Worm (Caenorhabditis elegans) whole organism, L4 larva: Measurements from ENCODE around the gene Y2H9A.6.

Experiments used
- daf-12 ChIP-seq: fragments of 150-350 bp; optimal IDR thresholded peaks from 2 replicates; lab custom pipeline; 2014; ENCODE audit warnings: missing biosample characterization, missing genetic modification reagents, missing genetic modification characterization
- dmd-9 ChIP-seq: fragments of 200-800 bp; sonication (Bioruptor generic); IDR thresholded peaks from 2 replicates; pipeline ENCODE4 v1.3.6; 2022; ENCODE audit warnings: missing genetic modification reagents, missing genetic modification characterization, missing compliant biosample characterization
- hlh-30 ChIP-seq: sonication (generic microtip); optimal IDR thresholded peaks from 2 replicates; lab custom pipeline; 2017; ENCODE audit warnings: antibody characterized with exemption, mild to moderate bottlenecking, missing genetic modification characterization, missing compliant biosample characterization; ENCODE audit not compliant: insufficient read depth
- lin-15B ChIP-seq: fragments of 150-350 bp; sonication (generic microtip); optimal IDR thresholded peaks from 3 replicates; lab custom pipeline; 2014; ENCODE audit warnings: missing biosample characterization, missing genetic modification characterization
- nhr-237 ChIP-seq: sonication (generic microtip); optimal IDR thresholded peaks from 2 replicates; lab custom pipeline; 2017; ENCODE audit warnings: missing biosample characterization, missing genetic modification characterization
- unc-130 ChIP-seq: sonication (generic microtip); optimal IDR thresholded peaks from 2 replicates; lab custom pipeline; 2016; ENCODE audit warnings: missing genetic modification reagents, missing genetic modification characterization, missing compliant biosample characterization
- vab-7 ChIP-seq: fragments of 200-800 bp; sonication (Bioruptor generic); IDR thresholded peaks from 2 replicates; pipeline ENCODE4 v1.3.6; 2022; ENCODE audit warnings: missing genetic modification reagents, missing genetic modification characterization, missing compliant biosample characterization

ce11 chrV:13459323-13459722 is 15.7 kb downstream of the Y2H9A.6 start, which contains the start of gene bath-39:
- TF ChIP-seq dmd-9 (GFP tag; lab: Robert Waterston, UW), result no peak
- no peak for TF ChIP-seq unc-130
- TF ChIP-seq vab-7 (GFP tag; lab: Robert Waterston, UW), result no peak
- no peak for TF ChIP-seq lin-15B (tag; lab: Kevin White, UChicago)
- peak; percentile 8 for TF ChIP-seq hlh-30 (tag; lab: Kevin White, UChicago)
- TF ChIP-seq nhr-237 (tag; lab: Kevin White, UChicago), result no peak
- no peak for TF ChIP-seq daf-12
